Worm (Caenorhabditis elegans) whole organism, midembryonic: ENCODE data around the gene Y116A8C.24.

ENCODE experiments used
- T22C8.4 ChIP-seq: fragments of 200-800 bp; sonication (Bioruptor generic); IDR thresholded peaks from 2 replicates; pipeline ENCODE4 v1.3.6; 2022; ENCODE audit warnings: missing genetic modification characterization, missing compliant biosample characterization
- cog-1 ChIP-seq: sonication (generic microtip); optimal IDR thresholded peaks from 2 replicates; lab custom pipeline; 2016; ENCODE audit warnings: missing genetic modification characterization, missing compliant biosample characterization
- flt-1 ChIP-seq: fragments of 200-800 bp; sonication (Bioruptor generic); IDR thresholded peaks from 2 replicates; pipeline ENCODE4 v1.3.6; 2022; ENCODE audit warnings: missing genetic modification characterization, missing compliant biosample characterization
- klf-2 ChIP-seq: fragments of 200-800 bp; sonication (Bioruptor generic); conservative IDR thresholded peaks from 2 replicates; pipeline ENCODE4 v1.3.6; 2022; ENCODE audit warnings: missing genetic modification reagents, missing genetic modification characterization, missing compliant biosample characterization
- ref-1 ChIP-seq: fragments of 200-800 bp; sonication (Bioruptor generic); conservative IDR thresholded peaks from 2 replicates; pipeline ENCODE4 v1.3.6; 2022; ENCODE audit warnings: missing genetic modification reagents, missing genetic modification characterization, missing compliant biosample characterization
- tab-1 ChIP-seq: fragments of 200-800 bp; sonication (Bioruptor generic); IDR thresholded peaks from 2 replicates; pipeline ENCODE4 v1.3.6; 2022; ENCODE audit warnings: missing genetic modification characterization, missing compliant biosample characterization
- ztf-29 ChIP-seq: fragments of 200-800 bp; sonication (Bioruptor generic); IDR thresholded peaks from 2 replicates; pipeline ENCODE4 v1.3.6; 2022; ENCODE audit warnings: missing genetic modification reagents, missing genetic modification characterization, missing compliant biosample characterization

ce11 chrIV:17099113-17099512, 28.4 kb upstream of the Y116A8C.24 start:
- 0 out of 2 replicates have a peak, but pooled peaks have one; percentile 3 for TF ChIP-seq klf-2 (GFP tag; lab: Robert Waterston, UW)
- no peak for TF ChIP-seq flt-1 (GFP tag; lab: Robert Waterston, UW)
- no peak for TF ChIP-seq cog-1 (tag; lab: Kevin White, UChicago)
- TF ChIP-seq tab-1 (GFP tag; lab: Robert Waterston, UW), result no peak
- TF ChIP-seq T22C8.4 (GFP tag; lab: Robert Waterston, UW), result no peak
- TF ChIP-seq ref-1, result 0 out of 2 replicates have a peak, but pooled peaks have one; percentile 23
- TF ChIP-seq ztf-29, result no peak
